Worm (Caenorhabditis elegans): Measurements from ENCODE around the gene C27D6.11.

C27D6.11 gene

DNA sequence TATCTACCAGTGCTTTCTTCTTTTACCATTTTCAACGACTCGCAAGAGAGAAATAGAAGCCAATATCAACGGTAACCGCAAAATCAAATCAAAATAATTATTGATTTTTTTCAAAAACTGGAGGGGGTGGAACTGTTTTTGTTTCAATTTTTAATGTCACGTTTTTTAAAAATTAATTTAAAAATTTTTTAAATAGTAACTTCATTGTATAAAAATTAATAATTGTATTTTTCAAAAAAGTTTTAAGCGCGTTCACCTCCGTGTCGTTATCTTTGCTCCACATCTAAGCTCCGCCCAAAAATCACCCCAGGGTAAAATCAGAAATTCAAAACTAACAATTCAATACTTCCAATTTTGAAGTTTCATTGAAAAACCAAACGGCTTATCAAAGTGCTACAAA is at the start of gene C27D6.11:
Gene C27D6.11, minus strand, starts transcription at position 101 of the 400 bp plus-strand sequence.
- TF ChIP-seq hsf-1 (GFP tag; IDR thresholded peaks at IDR 0.05) (no peak), snpc-1.1 (tag; optimal IDR thresholded peaks at IDR 0.05; ENCODE audit: insufficient read depth) (no peak), unc-130 (GFP tag; optimal IDR thresholded peaks at IDR 0.05) (no peak), bed-1 (GFP tag; IDR thresholded peaks at IDR 0.05) (no peak), nhr-179 (tag; optimal IDR thresholded peaks at IDR 0.05) (no peak), rec-8 (tag; optimal IDR thresholded peaks at IDR 0.05) (no peak), nhr-27 (tag; optimal IDR thresholded peaks at IDR 0.05) (no peak), ceh-40 (GFP tag; IDR thresholded peaks at IDR 0.05) (no peak), mxl-1 (tag; optimal IDR thresholded peaks at IDR 0.05) (no peak), die-1 (tag; optimal IDR thresholded peaks at IDR 0.05) (no peak), ztf-18 (tag; optimal IDR thresholded peaks at IDR 0.05) (no peak), sea-2 (GFP tag; IDR thresholded peaks at IDR 0.05) (no peak)

DNA sequence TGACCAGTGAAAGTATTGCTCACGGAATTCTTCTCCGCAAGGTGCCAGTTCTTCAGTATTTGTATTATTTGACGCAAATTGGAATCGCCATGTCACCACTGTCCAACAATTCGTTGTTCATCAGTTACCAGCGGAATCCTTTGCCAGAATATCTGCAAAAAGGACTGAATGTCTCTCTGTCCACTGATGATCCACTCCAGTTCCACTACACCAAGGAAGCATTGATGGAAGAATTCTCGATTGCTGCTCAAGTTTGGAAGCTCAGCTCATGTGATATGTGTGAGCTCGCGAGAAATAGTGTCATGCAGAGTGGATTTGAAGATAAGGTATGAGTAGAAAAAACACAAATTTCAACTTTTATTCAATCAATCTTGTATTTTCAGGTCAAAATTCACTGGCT is 48.1 kb upstream of the C27D6.11 start:
- no peak for TF ChIP-seq F39B2.1 (GFP tag; IDR thresholded peaks at IDR 0.05)
- TF ChIP-seq F52B5.7 (tag; optimal IDR thresholded peaks at IDR 0.05): no peak
- no peak for TF ChIP-seq tbx-9 (tag; optimal IDR thresholded peaks at IDR 0.05; ENCODE audit: borderline replicate concordance)
- no peak for TF ChIP-seq ceh-58 (GFP tag; IDR thresholded peaks at IDR 0.05)
- no peak for TF ChIP-seq dpff-1 (tag; optimal IDR thresholded peaks at IDR 0.05)
- TF ChIP-seq zim-3 (tag; optimal IDR thresholded peaks at IDR 0.05): no peak
- no peak for TF ChIP-seq cebp-2 (GFP tag; IDR thresholded peaks at IDR 0.05)
- TF ChIP-seq ztf-25 (GFP tag; IDR thresholded peaks at IDR 0.05): no peak
- no peak for TF ChIP-seq xnd-1 (tag; optimal IDR thresholded peaks at IDR 0.05)
- no peak for TF ChIP-seq let-607 (tag; optimal IDR thresholded peaks at IDR 0.05)
- TF ChIP-seq lin-26 (GFP tag; IDR thresholded peaks at IDR 0.05): no peak
- TF ChIP-seq egrh-3 (GFP tag; IDR thresholded peaks at IDR 0.05): no peak
- TF ChIP-seq let-526 (GFP tag; IDR thresholded peaks at IDR 0.05): no peak
- TF ChIP-seq madf-6 (GFP tag; IDR thresholded peaks at IDR 0.05): no peak
- no peak for TF ChIP-seq lin-54 (GFP tag; optimal IDR thresholded peaks at IDR 0.05)
- TF ChIP-seq unc-130 (GFP tag; optimal IDR thresholded peaks at IDR 0.05): no peak
- no peak for TF ChIP-seq madf-8 (GFP tag; conservative IDR thresholded peaks at IDR 0.05)
- TF ChIP-seq F23B12.7 (tag; optimal IDR thresholded peaks at IDR 0.05; ENCODE audit: insufficient read depth): no peak
- TF ChIP-seq mcd-1 (GFP tag; IDR thresholded peaks at IDR 0.05): no peak

DNA sequence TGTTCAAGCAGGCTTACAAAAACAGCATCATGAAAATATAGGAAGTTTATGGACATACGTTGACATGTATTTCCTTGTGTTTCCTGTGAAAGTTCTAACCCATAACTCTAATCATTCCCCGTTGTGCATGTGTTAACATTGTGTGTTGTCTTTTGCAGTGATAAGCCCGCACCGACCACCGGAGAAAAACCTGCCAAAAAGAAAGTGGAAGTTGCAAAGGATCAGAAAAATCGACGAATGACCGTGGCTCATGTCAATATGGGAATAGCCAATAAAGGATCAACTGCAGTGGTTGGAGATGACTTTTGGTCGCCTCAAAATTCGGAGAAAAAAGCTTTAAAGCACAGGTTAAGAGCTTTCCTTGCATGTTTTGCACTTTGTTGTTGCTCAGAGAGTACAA is 44.3 kb upstream of the C27D6.11 start:
- TF ChIP-seq F57C9.4 (tag; optimal IDR thresholded peaks at IDR 0.05) (no peak), pbrm-1 (GFP tag; IDR thresholded peaks at IDR 0.05) (no peak), madf-8 (GFP tag; conservative IDR thresholded peaks at IDR 0.05) (no peak), sea-2 (GFP tag; IDR thresholded peaks at IDR 0.05) (no peak), akir-1 (GFP tag; optimal IDR thresholded peaks at IDR 0.05) (no peak), ztf-18 (tag; optimal IDR thresholded peaks at IDR 0.05) (no peak), F10E7.11 (tag; optimal IDR thresholded peaks at IDR 0.05) (no peak), egrh-3 (GFP tag; IDR thresholded peaks at IDR 0.05) (no peak), snpc-1.3 (tag; optimal IDR thresholded peaks at IDR 0.05; ENCODE audit: insufficient read depth) (no peak), lag-1 (GFP tag; IDR thresholded peaks at IDR 0.05) (no peak), let-607 (tag; optimal IDR thresholded peaks at IDR 0.05) (no peak)
